Fruit fly (Drosophila melanogaster) S2 (cell line): Measurements from ENCODE around the gene rumi.

Experiments used
- CG8478 ChIP-seq: fragments of >200 bp; optimal IDR thresholded peaks from 2 replicates; lab custom pipeline; 2018
- CTCF ChIP-seq, 2 experiments: fragments of >200 bp; optimal IDR thresholded peaks; 2 replicates each; lab custom pipeline; 2018

DNA sequence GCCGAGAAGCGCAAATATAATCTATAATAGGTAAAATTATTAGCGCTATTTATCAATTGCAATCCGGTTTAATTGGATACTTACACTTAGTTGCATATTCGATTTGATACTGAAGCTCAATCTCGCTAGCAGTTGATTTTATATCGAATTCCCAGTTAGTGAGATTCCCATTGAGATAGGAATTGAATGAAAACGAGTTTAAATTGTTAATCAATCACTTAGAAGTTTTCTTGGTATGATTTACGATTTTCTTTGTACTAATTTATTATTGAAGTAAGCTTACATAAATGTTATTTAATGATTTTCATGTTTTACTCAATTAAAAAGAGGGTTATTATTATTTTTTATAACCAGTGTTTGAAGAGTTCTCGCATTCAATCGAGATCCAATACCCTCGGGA is 19.2 kb upstream of the rumi start, which contains the start of gene CG43092:
- no peak for TF ChIP-seq CG8478 (lab: Kevin White, UChicago)
- no peak for TF ChIP-seq CTCF (optimal IDR thresholded peaks at IDR 0.05; lab: Kevin White, UChicago)
